Worm (Caenorhabditis elegans): ENCODE data around the gene srh-69.

The srh-69 gene

DNA sequence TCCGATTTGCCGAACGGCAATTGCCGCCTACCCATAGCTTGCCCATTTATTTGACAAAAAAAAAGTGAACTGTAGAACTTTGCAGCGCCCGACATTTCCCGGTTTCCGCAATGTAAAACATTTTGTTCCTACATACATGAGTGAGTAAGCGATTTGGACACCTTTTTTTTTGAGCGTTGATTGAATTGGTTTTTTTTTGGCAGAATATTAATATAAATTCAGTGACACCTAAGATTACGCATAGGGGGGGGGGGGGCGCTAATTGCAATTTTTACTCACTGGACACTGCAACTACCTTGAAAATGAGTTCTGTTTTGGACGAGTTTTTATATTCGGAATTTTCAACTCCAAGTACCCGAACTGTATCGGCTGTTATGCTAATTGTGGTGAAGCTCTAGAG lies 11.0 kb upstream of the srh-69 start, which contains the start of gene srx-118:
Gene srx-118 (plus strand): TSS at position 301 of the 400 bp plus-strand sequence.
- TF ChIP-seq him-1 (tag; optimal IDR thresholded peaks at IDR 0.05), result no peak
- no peak for TF ChIP-seq W03F9.2 (tag; optimal IDR thresholded peaks at IDR 0.05)
- no peak for TF ChIP-seq dao-5 (tag; optimal IDR thresholded peaks at IDR 0.05)

DNA sequence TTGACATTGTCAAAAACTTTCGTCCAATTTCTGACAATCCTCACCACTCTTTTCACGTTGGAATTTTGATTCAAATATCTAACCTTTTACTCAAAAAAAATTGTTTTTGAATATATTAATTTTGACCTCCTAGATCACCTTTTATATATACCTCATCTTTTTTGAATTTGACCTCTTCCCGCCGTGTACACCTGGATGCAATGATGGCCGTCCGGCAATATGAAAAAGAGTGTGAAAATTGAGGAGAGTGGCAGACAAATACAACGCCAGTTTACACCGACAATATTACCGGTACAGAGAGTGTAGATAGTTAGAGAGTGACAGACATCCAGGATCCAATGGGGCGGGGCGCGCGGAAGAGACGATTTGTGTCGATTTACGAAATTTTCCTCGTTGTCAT lies 5.1 kb upstream of the srh-69 start, which contains the start of gene ceh-99:
Gene ceh-99 (plus strand): TSS at position 366 of the 400 bp plus-strand sequence.
- TF ChIP-seq dao-5 (tag; optimal IDR thresholded peaks at IDR 0.05) (no peak), him-1 (tag; optimal IDR thresholded peaks at IDR 0.05) (no peak), W03F9.2 (tag; optimal IDR thresholded peaks at IDR 0.05) (no peak)

DNA sequence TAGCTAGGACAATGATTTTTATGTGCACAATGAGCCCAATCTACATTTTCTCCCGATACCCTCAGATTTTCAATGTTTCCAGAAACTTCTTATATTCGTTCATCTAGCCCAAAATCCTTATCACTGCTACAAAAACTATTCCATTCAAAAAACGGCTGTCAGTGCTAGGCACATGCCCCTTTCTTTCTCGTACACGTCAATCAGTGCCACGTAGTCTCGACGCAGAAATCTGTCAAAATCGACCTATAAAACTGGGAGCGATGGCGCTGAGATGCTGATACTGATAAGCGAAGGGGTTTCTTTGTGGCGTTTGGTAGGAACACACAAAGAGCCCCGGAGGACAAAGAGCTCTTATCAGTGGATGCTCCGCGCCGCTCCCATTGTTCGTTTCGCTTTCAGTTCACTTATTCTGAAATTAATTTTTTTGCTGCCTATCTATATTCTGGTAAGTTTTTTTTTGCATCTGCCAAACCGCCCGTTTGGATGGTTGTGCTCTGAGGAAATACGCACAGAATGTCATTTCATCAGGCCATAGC lies 4.4 kb upstream of the srh-69 start, which contains the start of gene srh-70:
Gene srh-70 (minus strand): TSS at position 51 of the 536 bp plus-strand sequence.
- TF ChIP-seq dao-5 (tag; optimal IDR thresholded peaks at IDR 0.05) (no peak), him-1 (tag; optimal IDR thresholded peaks at IDR 0.05) (no peak), W03F9.2 (tag; optimal IDR thresholded peaks at IDR 0.05) (no peak)

DNA sequence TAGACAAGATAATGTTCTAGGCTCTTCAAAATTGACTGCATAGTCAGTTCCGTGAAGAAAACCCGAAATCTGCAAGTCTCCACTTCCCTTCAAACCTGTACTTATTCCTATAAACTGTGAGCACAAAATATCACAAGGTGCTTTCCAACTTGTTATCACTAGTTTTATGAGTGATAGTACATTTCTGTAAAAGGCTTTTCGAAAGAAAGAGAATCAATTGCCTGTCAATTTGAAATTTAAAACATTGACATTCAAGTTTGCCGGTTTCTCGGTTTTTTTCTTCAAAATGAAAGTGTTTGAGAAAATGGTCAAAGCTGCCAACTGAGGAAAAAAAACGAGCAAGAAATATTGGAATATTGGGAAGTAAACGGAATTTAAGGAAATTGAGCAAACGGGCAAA lies 3.5 kb upstream of the srh-69 start:
- TF ChIP-seq him-1 (tag; optimal IDR thresholded peaks at IDR 0.05) (no peak), dao-5 (tag; optimal IDR thresholded peaks at IDR 0.05) (no peak), W03F9.2 (tag; optimal IDR thresholded peaks at IDR 0.05) (no peak)

DNA sequence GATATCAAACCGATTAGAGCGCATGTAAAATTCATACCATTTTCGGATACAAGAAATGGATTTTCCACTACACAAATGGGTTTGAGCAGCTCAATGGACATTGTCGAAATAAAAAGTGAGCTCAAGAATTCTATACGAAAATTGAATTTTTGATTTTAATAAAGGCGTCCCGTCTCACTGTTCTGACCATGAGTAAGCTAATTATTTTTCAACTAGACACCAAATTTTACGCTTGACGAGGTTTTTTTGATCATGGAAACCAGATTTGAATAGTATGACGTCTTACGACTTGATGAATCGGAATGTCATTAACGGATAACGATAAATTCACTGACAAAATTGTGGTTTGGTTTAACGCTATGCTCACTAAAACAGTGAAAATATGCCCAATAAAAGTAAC lies 1.8 kb upstream of the srh-69 start, which contains the start of gene srh-61:
Gene srh-61 (minus strand): TSS at position 101 of the 400 bp plus-strand sequence.
- TF ChIP-seq W03F9.2 (tag; optimal IDR thresholded peaks at IDR 0.05) (no peak), dao-5 (tag; optimal IDR thresholded peaks at IDR 0.05) (no peak), him-1 (tag; optimal IDR thresholded peaks at IDR 0.05) (no peak)

DNA sequence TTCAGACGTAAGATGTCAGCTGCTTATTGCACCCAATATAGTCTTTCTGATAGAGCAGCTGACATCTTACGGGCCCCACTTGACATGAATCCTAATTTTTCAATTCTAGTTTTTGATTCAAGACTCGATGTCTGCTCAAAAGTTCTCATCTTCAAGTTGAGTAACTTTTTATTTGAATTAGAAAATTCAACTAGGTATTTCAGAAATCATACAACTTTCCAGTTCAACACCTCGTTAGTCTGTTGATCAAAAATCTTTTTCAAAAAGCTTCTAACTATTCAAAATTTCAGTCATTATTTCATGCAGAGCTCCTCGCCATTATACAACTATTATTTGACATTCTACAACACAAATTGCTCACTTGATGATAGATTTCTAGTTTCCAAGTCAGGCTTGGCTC lies 2.7 kb downstream of the srh-69 start, which contains the start of gene srh-73:
Gene srh-73 (plus strand): TSS at position 301 of the 400 bp plus-strand sequence.
- TF ChIP-seq him-1 (tag; optimal IDR thresholded peaks at IDR 0.05), result no peak
- no peak for TF ChIP-seq W03F9.2 (tag; optimal IDR thresholded peaks at IDR 0.05)
- TF ChIP-seq dao-5 (tag; optimal IDR thresholded peaks at IDR 0.05), result no peak

DNA sequence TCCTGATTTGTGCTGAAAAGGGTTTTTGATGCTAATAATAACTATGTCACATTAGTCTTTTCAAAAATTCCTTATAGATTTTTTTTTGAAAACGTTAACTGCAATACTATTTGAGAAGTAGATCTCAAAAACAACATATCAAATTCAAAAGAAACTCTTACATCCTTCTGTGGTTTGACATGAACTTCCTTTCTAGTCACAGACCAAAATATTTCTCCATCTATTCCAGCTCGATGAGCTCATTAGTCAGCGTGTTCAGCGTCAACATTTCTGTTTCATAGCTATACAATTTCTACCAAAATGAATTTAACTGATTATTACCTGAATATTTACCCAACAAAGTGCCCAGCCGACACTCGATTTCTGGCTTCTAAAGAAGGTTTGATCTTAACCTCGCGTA lies 5.9 kb downstream of the srh-69 start, which contains the start of gene srh-67:
Gene srh-67 (plus strand): TSS at position 301 of the 400 bp plus-strand sequence.
- no peak for TF ChIP-seq dao-5 (tag; optimal IDR thresholded peaks at IDR 0.05)
- TF ChIP-seq him-1 (tag; optimal IDR thresholded peaks at IDR 0.05), result no peak
- no peak for TF ChIP-seq W03F9.2 (tag; optimal IDR thresholded peaks at IDR 0.05)

DNA sequence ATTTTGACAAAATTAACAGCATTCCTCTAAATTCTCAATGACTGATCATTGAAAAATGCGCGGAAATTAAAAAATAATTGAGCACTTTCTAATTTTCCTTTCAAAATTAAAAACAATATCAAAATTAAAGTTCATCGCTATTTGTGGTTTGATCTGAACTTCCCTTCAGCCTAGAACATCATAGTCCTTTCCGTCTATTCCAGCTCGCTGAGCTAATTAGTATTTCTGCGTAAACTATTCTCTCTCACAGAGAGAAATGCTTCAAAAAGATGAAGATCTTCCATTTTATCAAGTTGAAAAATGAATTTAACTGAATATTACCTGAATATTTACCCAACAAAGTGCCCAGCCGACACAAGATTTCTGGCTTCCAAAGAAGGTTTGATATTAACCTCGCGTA lies 7.5 kb downstream of the srh-69 start, which contains the start of gene srh-68:
Gene srh-68 (plus strand): TSS at position 301 of the 400 bp plus-strand sequence.
- no peak for TF ChIP-seq him-1 (tag; optimal IDR thresholded peaks at IDR 0.05)

DNA sequence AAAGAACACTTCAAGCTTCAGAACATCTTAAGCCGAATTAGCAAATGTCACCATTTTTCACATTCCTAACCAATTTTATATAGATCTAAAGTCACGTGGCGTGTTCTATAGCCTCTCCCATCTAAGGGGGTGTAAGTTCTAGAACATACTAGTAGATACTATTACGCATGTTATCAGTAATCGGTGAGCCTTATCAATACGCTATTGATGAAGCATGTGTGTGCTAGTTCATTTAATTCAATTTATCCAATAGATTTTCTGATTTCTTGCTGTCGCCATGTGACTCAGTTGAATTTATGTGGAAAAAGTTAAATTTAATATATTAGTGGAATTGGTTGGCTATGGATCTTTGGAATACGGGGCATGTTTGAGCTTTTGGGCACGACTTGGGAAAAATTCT lies 8.0 kb downstream of the srh-69 start:
- TF ChIP-seq him-1 (tag; optimal IDR thresholded peaks at IDR 0.05), result no peak
- no peak for TF ChIP-seq dao-5 (tag; optimal IDR thresholded peaks at IDR 0.05)
- TF ChIP-seq W03F9.2 (tag; optimal IDR thresholded peaks at IDR 0.05), result no peak

DNA sequence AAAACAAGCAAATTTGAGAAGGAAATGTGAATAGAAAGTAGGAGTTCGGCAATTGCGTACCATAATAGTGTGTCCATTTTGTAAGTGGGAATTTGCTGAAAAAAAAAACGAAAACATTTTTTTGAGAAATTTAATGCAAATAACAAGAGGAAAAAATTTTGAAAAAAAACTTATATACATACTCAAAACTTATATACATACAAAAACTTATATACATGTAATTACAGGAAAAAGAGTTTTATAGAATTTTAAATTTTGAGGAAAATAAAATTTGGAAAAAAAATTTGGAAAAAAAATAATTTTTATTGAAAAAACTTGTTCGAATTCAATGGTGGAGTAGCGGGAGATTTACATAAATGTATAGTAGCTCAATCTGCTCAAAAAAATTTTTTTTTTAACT lies 11.7 kb downstream of the srh-69 start, which contains the start of gene ador-1:
Gene ador-1 (minus strand): TSS at position 101 of the 400 bp plus-strand sequence.
- no peak for TF ChIP-seq him-1 (tag; optimal IDR thresholded peaks at IDR 0.05)
- no peak for TF ChIP-seq dao-5 (tag; optimal IDR thresholded peaks at IDR 0.05)
- no peak for TF ChIP-seq W03F9.2 (tag; optimal IDR thresholded peaks at IDR 0.05)

DNA sequence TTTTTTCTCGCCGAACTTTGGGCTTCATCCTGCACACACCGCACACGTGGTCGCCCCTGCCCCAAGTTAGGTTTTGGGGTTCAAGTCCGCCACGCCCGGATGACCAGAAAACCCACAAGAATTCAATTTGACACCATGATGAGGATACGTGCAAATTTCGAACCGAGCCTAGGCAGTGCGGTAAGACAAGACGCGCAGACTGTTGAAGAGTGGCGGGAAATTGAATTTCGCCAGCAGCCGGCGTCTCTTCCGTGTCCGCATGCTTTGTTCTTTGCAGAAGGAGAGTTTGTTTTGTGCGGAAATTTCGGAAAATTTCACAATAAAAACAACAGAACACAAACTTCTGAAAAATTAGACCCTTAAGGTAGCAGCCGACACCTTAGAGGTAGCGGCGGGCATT lies 14.6 kb downstream of the srh-69 start:
- TF ChIP-seq W03F9.2 (tag; optimal IDR thresholded peaks at IDR 0.05) (no peak), him-1 (tag; optimal IDR thresholded peaks at IDR 0.05) (no peak), dao-5 (tag; optimal IDR thresholded peaks at IDR 0.05) (no peak)

DNA sequence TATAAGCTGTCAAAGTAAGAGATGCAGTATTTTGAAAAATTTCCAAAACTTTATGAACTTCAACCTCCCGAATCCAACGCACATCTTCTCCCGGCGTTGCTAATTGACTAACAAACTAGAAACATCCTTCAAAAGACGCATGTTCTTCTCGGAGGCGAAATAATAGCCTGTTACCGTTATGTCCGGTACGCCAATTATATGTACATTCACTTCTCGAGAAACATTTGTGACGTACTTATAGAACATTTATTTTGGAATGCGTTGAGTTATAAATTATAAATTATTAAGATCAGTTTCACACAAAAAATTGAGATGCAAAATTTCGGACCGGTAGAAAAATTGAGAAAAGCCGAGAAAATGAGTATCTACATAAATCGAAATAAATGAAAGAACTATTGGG lies 17.5 kb downstream of the srh-69 start, which contains the start of gene T21B4.3:
Gene T21B4.3 (minus strand): TSS at position 101 of the 400 bp plus-strand sequence.
- TF ChIP-seq W03F9.2 (tag; optimal IDR thresholded peaks at IDR 0.05), result no peak
- no peak for TF ChIP-seq dao-5 (tag; optimal IDR thresholded peaks at IDR 0.05)
- TF ChIP-seq him-1 (tag; optimal IDR thresholded peaks at IDR 0.05), result no peak

DNA sequence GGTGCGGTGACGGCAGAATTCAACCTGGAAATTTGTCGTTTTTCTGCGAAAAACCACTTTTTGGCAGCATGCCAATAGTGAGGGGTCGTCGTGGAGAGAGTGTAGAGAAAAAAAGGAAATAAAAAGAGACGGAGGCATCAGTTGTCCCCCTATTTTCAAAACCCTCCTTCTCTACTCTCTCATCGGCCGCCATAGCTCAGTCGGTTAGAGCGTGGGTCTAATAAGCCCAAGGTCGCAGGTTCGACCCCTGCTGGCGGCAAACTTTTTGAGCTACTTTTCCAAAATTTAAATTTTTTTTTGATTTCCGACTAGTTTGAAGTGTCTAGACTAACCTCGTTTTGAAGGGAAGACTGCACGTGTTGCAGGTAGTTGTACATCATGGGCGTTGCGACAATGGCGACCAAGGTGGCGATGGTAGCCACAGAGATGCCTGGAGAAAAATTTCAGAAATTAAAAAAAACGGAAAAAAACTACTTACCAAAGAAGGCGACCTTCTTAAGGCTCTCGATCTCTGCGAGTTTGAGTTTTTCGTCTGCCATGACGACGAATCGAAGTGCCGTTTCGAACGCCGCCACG lies 19.9 kb downstream of the srh-69 start, which contains the start of gene col-85:
Gene col-85 (minus strand): TSS at position 540 of the 576 bp plus-strand sequence.
- TF ChIP-seq W03F9.2 (tag; optimal IDR thresholded peaks at IDR 0.05) (peak; percentile 51), him-1 (tag; optimal IDR thresholded peaks at IDR 0.05) (peak; percentile 68), dao-5 (tag; optimal IDR thresholded peaks at IDR 0.05) (peak; percentile 85)

DNA sequence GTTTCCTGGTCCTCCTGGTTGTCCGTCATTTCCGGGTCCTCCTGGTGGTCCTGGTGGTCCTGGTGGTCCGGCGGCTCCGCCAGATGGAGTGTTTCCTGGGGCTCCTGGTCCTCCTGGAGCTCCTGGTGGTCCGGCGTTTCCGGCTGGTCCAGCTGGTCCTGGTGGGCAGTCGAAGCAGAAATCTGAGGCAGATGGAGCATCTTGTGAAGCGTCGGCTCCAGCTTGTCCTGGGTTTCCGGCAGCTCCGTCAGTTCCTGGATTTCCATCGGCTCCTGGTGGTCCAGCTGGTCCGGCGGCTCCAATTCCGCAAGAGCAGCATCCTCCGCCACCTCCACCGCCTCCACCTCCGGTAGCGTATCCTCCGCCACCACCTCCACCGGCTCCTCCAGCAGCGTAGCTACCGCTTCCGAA lies 20.4 kb downstream of the srh-69 start:
- TF ChIP-seq him-1 (tag; optimal IDR thresholded peaks at IDR 0.05), result no peak
- no peak for TF ChIP-seq W03F9.2 (tag; optimal IDR thresholded peaks at IDR 0.05)
- TF ChIP-seq dao-5 (tag; optimal IDR thresholded peaks at IDR 0.05), result no peak

Measured in whole organism, L4/young adult.